Worm (Caenorhabditis elegans) whole organism, L4 larva: ENCODE data around the gene che-6.

Source experiments
- F26F4.8 ChIP-seq: fragments of 200-800 bp; sonication (Bioruptor generic); conservative IDR thresholded peaks from 2 replicates; pipeline ENCODE4 v1.3.6; 2022; ENCODE audit warnings: missing genetic modification characterization, missing compliant biosample characterization
- arid-1 ChIP-seq: fragments of 200-800 bp; sonication (Bioruptor generic); conservative IDR thresholded peaks from 2 replicates; pipeline ENCODE4 v1.3.6; 2022; ENCODE audit warnings: missing genetic modification reagents, missing genetic modification characterization, missing compliant biosample characterization
- ceh-82 ChIP-seq: sonication (generic microtip); optimal IDR thresholded peaks from 2 replicates; lab custom pipeline; 2017; ENCODE audit warnings: missing biosample characterization, missing genetic modification characterization
- dve-1 ChIP-seq: sonication (generic microtip); optimal IDR thresholded peaks from 2 replicates; lab custom pipeline; 2017; ENCODE audit warnings: antibody characterized with exemption, mild to moderate bottlenecking, missing genetic modification characterization, missing compliant biosample characterization; ENCODE audit not compliant: insufficient read depth
- egl-27 ChIP-seq: sonication (generic microtip); optimal IDR thresholded peaks from 3 replicates; lab custom pipeline; 2017; ENCODE audit warnings: missing biosample characterization, missing genetic modification reagents, missing genetic modification characterization
- fkh-10 ChIP-seq: fragments of 150-350 bp; optimal IDR thresholded peaks from 2 replicates; lab custom pipeline; 2014; ENCODE audit warnings: missing biosample characterization, missing genetic modification reagents, missing genetic modification characterization
- lin-13 ChIP-seq: fragments of 150-350 bp; optimal IDR thresholded peaks from 2 replicates; lab custom pipeline; 2014; ENCODE audit warnings: missing biosample characterization, missing genetic modification reagents, missing genetic modification characterization
- nhr-10 ChIP-seq: fragments of 150-350 bp; optimal IDR thresholded peaks from 2 replicates; lab custom pipeline; 2014; ENCODE audit warnings: missing biosample characterization, missing genetic modification characterization
- nhr-25 ChIP-seq: sonication (generic microtip); optimal IDR thresholded peaks from 2 replicates; lab custom pipeline; 2017; ENCODE audit warnings: missing genetic modification characterization, mild to moderate bottlenecking, missing compliant biosample characterization, antibody characterized with exemption, moderate library complexity, borderline replicate concordance; ENCODE audit not compliant: insufficient read depth
- nhr-77 ChIP-seq: fragments of 150-350 bp; optimal IDR thresholded peaks from 2 replicates; lab custom pipeline; 2014; ENCODE audit warnings: missing biosample characterization, missing genetic modification characterization
- snpc-4 ChIP-seq: fragments of 150-350 bp; optimal IDR thresholded peaks from 2 replicates; lab custom pipeline; 2014; ENCODE audit warnings: missing biosample characterization, missing genetic modification characterization
- unc-62 ChIP-seq, 3 experiments: fragments of 150-350 bp in 1 of 3; sonication (generic microtip); optimal IDR thresholded peaks in 2 of 3; peaks in 1 of 3; 1 replicate in 1 of 3; 2 replicates in 2 of 3; lab custom pipeline; 2014 to 2017; ENCODE audit warnings: missing biosample characterization in 3 of 3, missing genetic modification characterization in 3 of 3, missing genetic modification reagents in 3 of 3, missing genotype in 1 of 3
- ztf-11 ChIP-seq: fragments of 150-350 bp; optimal IDR thresholded peaks from 2 replicates; lab custom pipeline; 2014; ENCODE audit warnings: missing biosample characterization, missing genetic modification characterization

- TF ChIP-seq nhr-10: no peak
- TF ChIP-seq lin-13 (GFP tag; lab: Kevin White, UChicago): no peak
- TF ChIP-seq F26F4.8 (GFP tag; lab: Robert Waterston, UW): no peak
- TF ChIP-seq ceh-82: no peak
- TF ChIP-seq nhr-25 (tag; lab: Kevin White, UChicago): no peak
- TF ChIP-seq egl-27 (tag; lab: Kevin White, UChicago): no peak
- no peak for TF ChIP-seq ztf-11 (tag; lab: Kevin White, UChicago)
- TF ChIP-seq fkh-10: no peak
- no peak for TF ChIP-seq dve-1 (tag; lab: Kevin White, UChicago)
- TF ChIP-seq arid-1 (GFP tag; lab: Robert Waterston, UW): no peak
- TF ChIP-seq snpc-4 (tag; lab: Kevin White, UChicago): no peak
- peak in 1 of 2 experiments; percentile 2 for TF ChIP-seq unc-62 (GFP tag; optimal IDR thresholded peaks at IDR 0.05 in 1 of 2; lab: Kevin White, UChicago)
- no peak for TF ChIP-seq unc-62 (tag; optimal IDR thresholded peaks at IDR 0.05; lab: Kevin White, UChicago)
- TF ChIP-seq nhr-77 (tag; lab: Kevin White, UChicago): no peak
These were observed 33.9 kb downstream of the che-6 start for ce11 chrIV:2077159-2077835.
